Worm (Caenorhabditis elegans): Measurements from ENCODE around the gene cap-1.

DNA sequence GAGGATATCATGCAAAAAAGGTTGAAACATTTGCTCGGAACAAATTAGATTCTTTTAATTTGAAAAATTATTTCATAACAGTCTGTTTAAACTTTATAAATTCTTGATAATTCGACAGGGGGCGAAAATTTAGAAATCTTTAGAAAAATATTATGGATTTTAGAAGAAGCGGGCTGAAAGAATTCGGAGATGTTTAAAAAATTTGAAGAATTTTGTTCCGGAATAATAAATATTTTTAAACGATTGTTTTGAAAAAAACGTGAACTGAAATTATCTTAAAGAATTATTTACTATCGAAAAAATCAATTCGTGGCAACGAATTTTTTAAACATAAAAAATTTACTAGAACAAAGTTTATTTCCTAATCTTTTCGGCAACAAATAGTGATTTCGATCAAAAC, 26.3 kb downstream of the cap-1 start, which contains the start of gene R13A1.3:
- TF ChIP-seq ceh-8 (GFP tag; optimal IDR thresholded peaks at IDR 0.05) (no peak), ama-1 (optimal IDR thresholded peaks at IDR 0.05) (no peak), fos-1 (tag; optimal IDR thresholded peaks at IDR 0.05) (no peak), nhr-90 (tag; optimal IDR thresholded peaks at IDR 0.05; ENCODE audit: poor library complexity) (no peak), lin-39 (tag; optimal IDR thresholded peaks at IDR 0.05) (no peak), elt-3 (tag; optimal IDR thresholded peaks at IDR 0.05) (no peak)

Data from whole organism, L1 larva.